Worm (Caenorhabditis elegans): ENCODE data around the gene his-4.

his-4 gene

DNA sequence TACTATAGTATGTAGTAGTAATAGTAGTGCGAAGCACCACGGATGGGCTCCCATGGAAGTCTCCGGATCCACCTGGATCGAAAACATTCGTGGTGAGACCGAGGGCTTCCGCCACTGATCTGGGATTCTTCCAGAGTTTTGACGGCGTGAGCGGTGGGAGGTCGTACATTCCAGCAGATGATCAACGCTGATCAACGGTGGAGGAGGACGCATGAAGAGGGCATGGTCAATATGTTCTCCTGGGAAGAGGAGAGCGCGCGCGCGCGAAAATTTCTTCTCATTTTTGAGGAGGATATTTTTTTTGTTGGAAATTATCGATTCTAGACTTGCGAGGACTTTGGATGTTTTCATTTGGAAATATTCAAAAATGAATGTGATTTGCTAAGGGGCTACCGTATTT is 6.8 kb downstream of the his-4 start:
- TF ChIP-seq tra-4 (tag; optimal IDR thresholded peaks at IDR 0.05) (no peak), ceh-36 (tag; optimal IDR thresholded peaks at IDR 0.05) (no peak), aly-1 (tag; optimal IDR thresholded peaks at IDR 0.05) (no peak)

- TF ChIP-seq ama-1 (optimal IDR thresholded peaks at IDR 0.05) (no peak), F13C5.2 (tag; optimal IDR thresholded peaks at IDR 0.05) (no peak), flt-1 (GFP tag; IDR thresholded peaks at IDR 0.05) (no peak), hmbx-1 (tag; optimal IDR thresholded peaks at IDR 0.05) (no peak), hnd-1 (tag; optimal IDR thresholded peaks at IDR 0.05) (no peak), ets-7 (tag; optimal IDR thresholded peaks at IDR 0.05) (no peak), scrt-1 (GFP tag; IDR thresholded peaks at IDR 0.05) (no peak), B0310.2 (tag; optimal IDR thresholded peaks at IDR 0.05) (no peak), tbx-37 (GFP tag; conservative IDR thresholded peaks at IDR 0.05) (no peak), ceh-13 (GFP tag; optimal IDR thresholded peaks at IDR 0.05) (no peak), pes-1 (GFP tag; IDR thresholded peaks at IDR 0.05) (no peak), hmg-4 (GFP tag; optimal IDR thresholded peaks at IDR 0.05) (no peak), tbx-11 (GFP tag; IDR thresholded peaks at IDR 0.05) (no peak), ceh-36 (tag; optimal IDR thresholded peaks at IDR 0.05) (no peak), sea-1 (GFP tag; conservative IDR thresholded peaks at IDR 0.05) (no peak), aly-1 (tag; optimal IDR thresholded peaks at IDR 0.05) (no peak), tra-4 (tag; optimal IDR thresholded peaks at IDR 0.05) (no peak)
Measured at ce11 chrV:16032761-16033160, 7.6 kb downstream of the his-4 start, which contains the start of gene T10C6.16. Gene T10C6.16 (minus strand): TSS chrV:16033005.

ce11 chrV:16031571-16031970 is 8.7 kb downstream of the his-4 start, which contains the start of gene T10C6.7:
Gene T10C6.7 (minus strand): TSS chrV:16031713.
- TF ChIP-seq hnd-1 (tag; optimal IDR thresholded peaks at IDR 0.05) (no peak), tbx-11 (GFP tag; IDR thresholded peaks at IDR 0.05) (no peak), aly-1 (tag; optimal IDR thresholded peaks at IDR 0.05) (no peak), ceh-13 (GFP tag; optimal IDR thresholded peaks at IDR 0.05) (no peak), hmg-4 (GFP tag; optimal IDR thresholded peaks at IDR 0.05) (no peak), scrt-1 (GFP tag; IDR thresholded peaks at IDR 0.05) (no peak), flt-1 (GFP tag; IDR thresholded peaks at IDR 0.05) (no peak), tbx-37 (GFP tag; conservative IDR thresholded peaks at IDR 0.05) (no peak), B0310.2 (tag; optimal IDR thresholded peaks at IDR 0.05) (no peak), ets-7 (tag; optimal IDR thresholded peaks at IDR 0.05) (no peak), ceh-36 (tag; optimal IDR thresholded peaks at IDR 0.05) (no peak), F13C5.2 (tag; optimal IDR thresholded peaks at IDR 0.05) (no peak), pes-1 (GFP tag; IDR thresholded peaks at IDR 0.05) (no peak)

ce11 chrV:16029237-16029636 is 11.1 kb downstream of the his-4 start:
- TF ChIP-seq ceh-36 (tag; optimal IDR thresholded peaks at IDR 0.05) (no peak), F13C5.2 (tag; optimal IDR thresholded peaks at IDR 0.05) (no peak), tbx-11 (GFP tag; IDR thresholded peaks at IDR 0.05) (no peak), hmg-4 (GFP tag; optimal IDR thresholded peaks at IDR 0.05) (no peak), B0310.2 (tag; optimal IDR thresholded peaks at IDR 0.05) (no peak), tra-4 (tag; optimal IDR thresholded peaks at IDR 0.05) (no peak), hmbx-1 (tag; optimal IDR thresholded peaks at IDR 0.05) (no peak), pes-1 (GFP tag; IDR thresholded peaks at IDR 0.05) (no peak), tbx-37 (GFP tag; conservative IDR thresholded peaks at IDR 0.05) (no peak), flt-1 (GFP tag; IDR thresholded peaks at IDR 0.05) (no peak), ceh-13 (GFP tag; optimal IDR thresholded peaks at IDR 0.05) (no peak), hnd-1 (tag; optimal IDR thresholded peaks at IDR 0.05) (no peak), ets-7 (tag; optimal IDR thresholded peaks at IDR 0.05) (no peak), aly-1 (tag; optimal IDR thresholded peaks at IDR 0.05) (no peak), sea-1 (GFP tag; conservative IDR thresholded peaks at IDR 0.05) (no peak), ama-1 (optimal IDR thresholded peaks at IDR 0.05) (no peak), scrt-1 (GFP tag; IDR thresholded peaks at IDR 0.05) (no peak)

DNA sequence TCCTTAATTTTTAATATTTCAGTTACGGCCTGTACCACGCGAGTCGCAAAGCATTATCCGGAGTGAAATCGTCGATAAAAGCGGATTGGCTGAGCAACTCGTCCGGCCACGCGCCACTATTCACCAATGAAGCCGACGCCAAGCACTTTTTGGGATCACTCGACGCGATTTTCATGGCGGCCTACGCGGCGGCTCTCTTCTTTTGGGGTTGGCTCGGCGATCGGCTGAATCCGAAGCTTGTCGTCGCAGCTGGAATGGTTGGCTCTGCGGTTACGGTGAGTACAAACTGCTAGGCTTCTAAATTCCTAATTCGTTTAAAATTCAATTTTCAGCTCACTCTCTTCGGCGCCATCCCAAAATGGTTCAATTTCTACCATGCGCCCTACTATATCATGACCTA is 15.4 kb downstream of the his-4 start:
- TF ChIP-seq tbx-37 (GFP tag; conservative IDR thresholded peaks at IDR 0.05) (no peak), flt-1 (GFP tag; IDR thresholded peaks at IDR 0.05) (no peak), sea-1 (GFP tag; conservative IDR thresholded peaks at IDR 0.05) (no peak), B0310.2 (tag; optimal IDR thresholded peaks at IDR 0.05) (no peak), ama-1 (optimal IDR thresholded peaks at IDR 0.05) (no peak), tra-4 (tag; optimal IDR thresholded peaks at IDR 0.05) (no peak), hnd-1 (tag; optimal IDR thresholded peaks at IDR 0.05) (no peak), pes-1 (GFP tag; IDR thresholded peaks at IDR 0.05) (no peak), ceh-13 (GFP tag; optimal IDR thresholded peaks at IDR 0.05) (no peak), hmbx-1 (tag; optimal IDR thresholded peaks at IDR 0.05) (no peak), F13C5.2 (tag; optimal IDR thresholded peaks at IDR 0.05) (no peak), ceh-36 (tag; optimal IDR thresholded peaks at IDR 0.05) (no peak), hmg-4 (GFP tag; optimal IDR thresholded peaks at IDR 0.05) (no peak), scrt-1 (GFP tag; IDR thresholded peaks at IDR 0.05) (no peak), aly-1 (tag; optimal IDR thresholded peaks at IDR 0.05) (no peak), tbx-11 (GFP tag; IDR thresholded peaks at IDR 0.05) (no peak), ets-7 (tag; optimal IDR thresholded peaks at IDR 0.05) (no peak)

DNA sequence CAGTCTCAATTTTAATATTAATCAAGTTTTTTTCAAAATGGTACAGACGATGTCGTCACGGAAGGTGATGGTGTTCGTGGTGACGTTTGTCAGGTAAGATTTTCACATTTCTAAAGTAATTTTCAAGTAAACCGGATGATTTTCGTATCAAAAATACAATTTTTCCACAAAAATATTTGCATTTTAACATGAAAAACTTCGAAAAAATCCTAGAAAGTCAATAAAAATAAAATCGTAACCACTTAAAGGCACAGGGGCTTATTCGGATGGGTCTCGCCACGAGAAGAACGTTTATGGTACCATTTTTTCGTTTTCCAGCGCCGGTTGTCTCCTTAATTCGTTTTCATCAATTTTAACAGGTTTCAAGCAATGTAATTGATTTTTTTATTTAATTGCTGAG is 16.0 kb downstream of the his-4 start, which contains the start of gene T10C6.6:
Gene T10C6.6, plus strand, starts transcription at position 27 of the 400 bp plus-strand sequence.
- no peak for TF ChIP-seq F13C5.2 (tag; optimal IDR thresholded peaks at IDR 0.05)
- no peak for TF ChIP-seq sea-1 (GFP tag; conservative IDR thresholded peaks at IDR 0.05)
- no peak for TF ChIP-seq flt-1 (GFP tag; IDR thresholded peaks at IDR 0.05)
- no peak for TF ChIP-seq hmbx-1 (tag; optimal IDR thresholded peaks at IDR 0.05)
- TF ChIP-seq tbx-37 (GFP tag; conservative IDR thresholded peaks at IDR 0.05) = no peak
- no peak for TF ChIP-seq pes-1 (GFP tag; IDR thresholded peaks at IDR 0.05)

- no peak for TF ChIP-seq tbx-37 (GFP tag; conservative IDR thresholded peaks at IDR 0.05)
- TF ChIP-seq F13C5.2 (tag; optimal IDR thresholded peaks at IDR 0.05) = no peak
- TF ChIP-seq sea-1 (GFP tag; conservative IDR thresholded peaks at IDR 0.05) = no peak
- no peak for TF ChIP-seq aly-1 (tag; optimal IDR thresholded peaks at IDR 0.05)
Measured at ce11 chrV:16023559-16023958, 16.8 kb downstream of the his-4 start.

ce11 chrV:16023051-16023450 is 17.3 kb downstream of the his-4 start, which contains the start of gene cwc-15:
Gene cwc-15 (plus strand): TSS chrV:16023351.
- TF ChIP-seq F13C5.2 (tag; optimal IDR thresholded peaks at IDR 0.05) (no peak), pes-1 (GFP tag; IDR thresholded peaks at IDR 0.05) (no peak)
